Fruit fly (Drosophila melanogaster) ovary, adult (tissue): ENCODE results near the gene CG33287.

Experiments
- CG17801 ChIP-seq: fragments of 200-800 bp; optimal IDR thresholded peaks from 2 replicates; lab custom pipeline; 2019; ENCODE audit warnings: missing biosample characterization, mild to moderate bottlenecking, missing genetic modification characterization, moderate library complexity; ENCODE audit not compliant: partially characterized antibody

CG33287 gene

DNA sequence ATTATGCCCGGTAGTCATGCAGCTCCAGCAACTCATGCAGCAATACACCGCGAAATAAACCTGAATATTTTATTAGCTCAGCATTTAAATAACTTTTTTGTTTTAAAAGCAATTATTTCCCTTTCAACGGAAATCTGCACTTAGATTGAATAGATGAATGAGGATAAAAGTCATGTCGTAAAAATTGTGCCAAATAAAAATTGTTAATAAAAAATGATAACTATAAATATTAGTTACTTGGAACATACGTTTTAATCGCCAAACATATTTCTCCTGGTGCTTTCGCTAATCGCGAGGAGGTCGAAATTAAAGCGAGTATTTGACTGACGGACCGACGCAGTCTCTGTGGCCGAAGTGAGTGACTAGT, 18.4 kb downstream of the CG33287 start:
- TF ChIP-seq CG17801, result no peak

DNA sequence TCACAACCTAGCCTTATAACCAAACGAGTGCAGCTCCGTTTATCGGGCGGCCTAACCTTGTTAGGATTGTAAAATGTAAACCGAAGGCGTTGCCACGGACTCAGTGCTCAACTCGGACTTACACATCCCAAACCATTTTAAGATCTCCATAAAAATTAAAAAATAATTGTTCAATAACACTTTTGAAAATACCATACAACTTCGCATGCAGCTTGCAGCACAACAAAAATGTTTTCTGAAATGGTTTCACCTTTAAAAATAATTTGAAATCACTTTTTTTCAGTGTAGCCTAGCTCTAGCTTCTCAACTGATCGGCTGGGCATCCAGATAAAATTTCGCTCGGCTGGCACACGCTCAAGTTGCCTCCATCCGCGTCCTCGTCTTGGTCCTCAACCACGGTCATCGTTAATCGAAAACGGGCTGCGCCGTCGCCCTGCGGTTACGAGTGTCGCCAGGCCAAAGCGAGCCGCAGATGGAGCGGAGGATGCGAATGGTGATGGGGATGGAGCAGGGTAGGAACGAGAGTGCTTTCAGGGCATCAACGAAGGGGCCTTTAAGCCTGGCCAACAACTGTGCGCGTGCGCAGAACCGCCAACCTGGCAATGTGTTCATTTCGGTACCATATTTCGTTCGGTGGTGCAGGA, 18.9 kb downstream of the CG33287 start:
- no peak for TF ChIP-seq CG17801

- peak; percentile 24 for TF ChIP-seq CG17801
These were observed 19.8 kb downstream of the CG33287 start for dm6 chr3L:20950520-20951135.

- TF ChIP-seq CG17801, result peak; percentile 55
These were observed 20.3 kb downstream of the CG33287 start for dm6 chr3L:20950136-20950499.

dm6 chr3L:20949371-20950135, 20.9 kb downstream of the CG33287 start, which contains the start of gene fng:
TSS of gene fng (minus strand) at chr3L:20949512.
- TF ChIP-seq CG17801, result peak; percentile 57

DNA sequence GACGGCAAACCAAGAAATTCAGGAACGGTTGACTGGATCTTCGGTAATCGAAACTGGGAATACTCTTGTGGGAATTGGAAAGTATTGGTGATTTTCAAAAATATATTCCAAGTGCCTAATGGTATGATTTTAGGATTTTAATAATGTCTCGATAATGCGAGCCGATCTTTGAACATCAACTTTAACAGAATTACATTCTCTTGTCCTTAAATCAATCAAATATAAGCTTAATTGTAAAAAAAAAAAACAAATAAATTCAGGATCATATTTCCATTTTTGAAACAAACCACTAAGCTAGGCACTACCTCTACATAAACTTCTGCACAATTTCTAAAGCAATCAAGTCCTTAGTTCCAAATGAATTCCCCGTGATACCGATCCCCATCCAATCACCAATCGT, 22.1 kb downstream of the CG33287 start:
- no peak for TF ChIP-seq CG17801

DNA sequence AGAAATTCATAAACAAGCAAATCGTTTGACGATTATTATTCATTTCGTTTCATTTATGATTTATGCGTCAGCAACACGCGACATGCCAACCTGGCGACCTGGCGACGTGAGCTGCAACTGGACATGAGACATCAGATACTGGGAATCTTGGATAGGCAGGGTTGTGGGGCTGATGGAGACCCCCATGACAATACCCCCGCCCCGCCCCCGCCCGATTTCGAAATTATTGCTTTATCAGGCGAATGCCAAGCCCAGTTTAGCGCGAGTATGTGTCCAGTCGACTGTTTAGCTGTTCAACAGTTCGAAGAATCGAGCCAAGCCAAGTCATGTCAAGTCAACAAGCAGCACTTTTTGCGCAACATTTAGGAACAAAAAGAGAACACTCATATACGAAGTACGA, 23.5 kb downstream of the CG33287 start:
- no peak for TF ChIP-seq CG17801

DNA sequence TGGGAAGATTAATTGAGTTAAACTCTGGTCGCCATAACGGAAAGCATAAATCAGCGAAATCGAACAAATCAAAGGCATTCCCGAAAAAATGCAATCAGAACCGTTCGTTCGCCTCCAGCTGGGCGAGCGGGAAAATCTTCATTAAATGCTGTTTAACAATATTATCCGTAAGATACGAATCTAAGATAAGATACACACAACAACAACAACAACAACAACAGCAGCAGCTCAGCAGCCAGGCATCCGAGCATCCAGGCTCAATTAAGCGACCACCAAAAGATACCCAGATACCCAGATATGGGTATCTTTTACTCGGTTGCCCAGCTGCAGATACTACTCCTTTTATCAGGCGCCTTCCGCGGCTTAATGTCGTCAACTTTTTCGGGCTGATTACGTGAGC, 24.4 kb downstream of the CG33287 start:
- TF ChIP-seq CG17801, result no peak

- TF ChIP-seq CG17801, result no peak
These were observed 26.3 kb downstream of the CG33287 start for dm6 chr3L:20944180-20944579.

DNA sequence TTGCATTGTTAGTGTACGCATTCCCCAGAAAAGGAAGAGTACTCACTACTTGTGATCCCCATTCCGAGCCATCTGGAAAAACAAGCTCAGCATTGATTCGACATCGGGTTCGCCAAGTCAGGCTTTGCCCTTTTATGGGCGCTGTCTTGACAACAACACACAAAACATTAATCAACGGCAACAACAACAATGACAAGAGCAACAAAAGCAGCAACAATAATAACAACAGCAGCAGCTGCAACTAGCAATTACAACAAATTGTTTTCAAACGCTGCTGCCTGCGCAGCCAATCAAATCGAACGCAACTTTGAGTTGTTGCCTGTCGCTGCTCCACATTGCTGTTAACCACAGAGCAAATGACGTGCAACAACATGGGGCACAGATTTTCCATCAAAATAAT, 28.4 kb downstream of the CG33287 start:
- no peak for TF ChIP-seq CG17801

DNA sequence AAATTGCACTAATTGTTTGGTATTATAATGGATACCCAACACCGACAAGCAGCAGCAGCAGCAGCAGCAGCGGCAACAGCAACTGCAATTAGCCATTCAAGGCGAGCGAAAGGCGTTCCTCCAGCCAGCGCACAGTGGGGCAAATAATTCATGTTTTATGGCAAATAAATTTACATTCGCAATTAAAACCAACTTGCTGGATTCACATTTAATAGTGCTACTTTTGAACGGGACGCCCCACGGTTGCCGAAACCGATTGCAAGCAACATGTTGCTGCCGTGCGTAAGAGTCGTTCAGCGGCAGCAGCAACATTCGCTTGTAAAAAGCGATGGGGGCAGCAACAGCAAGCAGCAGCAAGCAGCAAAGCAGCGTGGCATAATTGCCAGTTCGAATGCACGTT, 36.8 kb downstream of the CG33287 start:
- no peak for TF ChIP-seq CG17801

- no peak for TF ChIP-seq CG17801
These were observed 37.9 kb downstream of the CG33287 start for dm6 chr3L:20932556-20932955.

dm6 chr3L:20931510-20931909, 39.0 kb downstream of the CG33287 start:
- no peak for TF ChIP-seq CG17801

- peak; percentile 92 for TF ChIP-seq CG17801
These were observed 40.2 kb downstream of the CG33287 start for dm6 chr3L:20930059-20930785.

dm6 chr3L:20929418-20929817, 41.0 kb downstream of the CG33287 start:
- no peak for TF ChIP-seq CG17801

DNA sequence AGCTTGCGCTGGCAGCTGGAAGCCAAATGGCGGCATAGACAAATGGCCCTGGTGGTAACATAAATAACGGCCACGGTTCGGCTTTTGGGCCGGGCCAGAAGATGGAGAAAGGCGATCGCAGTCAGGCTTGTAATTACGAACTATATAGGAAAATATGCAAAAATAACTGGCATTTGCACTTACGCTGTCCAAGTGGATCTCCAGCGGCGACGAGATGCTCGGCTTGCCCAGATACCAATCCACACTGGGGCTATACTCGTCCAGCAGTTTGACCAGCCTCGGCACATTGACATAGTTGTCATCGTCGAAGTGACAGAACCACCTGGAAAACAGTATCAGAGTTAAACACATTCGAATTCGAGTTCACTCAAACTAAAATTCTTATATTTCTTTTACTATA, 42.9 kb downstream of the CG33287 start, which contains the start of gene CG10589:
Gene CG10589 (plus strand): TSS at position 301 of the 400 bp plus-strand sequence.
- no peak for TF ChIP-seq CG17801

DNA sequence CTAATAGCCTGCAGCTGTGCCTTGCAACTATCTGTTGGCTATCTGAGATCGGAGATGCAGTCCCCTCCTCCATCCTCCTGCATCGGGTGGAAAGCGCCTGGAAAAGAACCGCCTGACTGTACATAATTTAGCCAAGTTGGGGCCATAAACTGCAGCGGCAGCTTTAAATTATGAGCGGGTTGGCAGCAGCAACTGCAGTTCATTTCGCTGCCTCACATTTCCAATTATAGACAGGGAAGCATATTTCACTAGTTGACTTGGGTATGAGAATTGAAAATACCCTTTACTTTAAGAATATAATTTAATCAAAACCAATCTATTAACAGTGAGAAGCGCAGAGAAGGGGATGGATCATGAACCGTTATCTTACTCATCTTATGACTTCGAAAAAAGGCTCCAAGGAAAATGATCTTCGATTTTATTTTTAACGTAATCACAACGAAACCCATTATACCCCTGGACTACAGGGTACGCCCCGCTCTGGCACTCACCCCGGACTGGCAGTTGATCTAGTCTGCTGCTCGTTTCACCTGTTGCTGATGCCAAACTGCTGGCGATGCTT, 47.4 kb downstream of the CG33287 start:
- TF ChIP-seq CG17801, result peak; percentile 92
